Fruit fly (Drosophila melanogaster) whole organism, prepupa: ENCODE data around the gene Trs20.

Experiments
- Blimp-1 ChIP-seq: fragments of 200-800 bp; sonication (Bioruptor generic); optimal IDR thresholded peaks from 3 replicates; lab custom pipeline; 2017; ENCODE audit warnings: missing biosample characterization, missing genetic modification characterization, mild to moderate bottlenecking, moderate library complexity, missing genetic modification reagents
- CG1621 ChIP-seq: fragments of 200-800 bp; sonication (Bioruptor generic); optimal IDR thresholded peaks from 3 replicates; lab custom pipeline; 2018; ENCODE audit warnings: missing biosample characterization, mild to moderate bottlenecking, missing genetic modification characterization
- CG32006 ChIP-seq: fragments of 200-800 bp; sonication (Bioruptor generic); optimal IDR thresholded peaks from 3 replicates; lab custom pipeline; 2017; ENCODE audit warnings: missing biosample characterization, mild to moderate bottlenecking, missing genetic modification characterization
- CG6276 ChIP-seq: fragments of 200-800 bp; sonication (Bioruptor generic); optimal IDR thresholded peaks from 2 replicates; lab custom pipeline; 2017; ENCODE audit warnings: missing biosample characterization, mild to moderate bottlenecking, missing genetic modification characterization
- CG6808 ChIP-seq: fragments of 200-800 bp; sonication (Bioruptor generic); optimal IDR thresholded peaks from 3 replicates; lab custom pipeline; 2017; ENCODE audit warnings: missing biosample characterization, missing genetic modification characterization, mild to moderate bottlenecking, moderate library complexity, missing genetic modification reagents
- CG8119 ChIP-seq: fragments of 200-800 bp; sonication (Bioruptor generic); IDR thresholded peaks from 3 replicates; pipeline ENCODE4 v1.3.6; 2022; ENCODE audit warnings: missing biosample characterization, missing genetic modification characterization
- CG8632 ChIP-seq: fragments of 200-800 bp; sonication (Bioruptor generic); optimal IDR thresholded peaks from 3 replicates; lab custom pipeline; 2016; ENCODE audit warnings: missing biosample characterization, missing genetic modification characterization
- Hr4 ChIP-seq: fragments of 200-800 bp; sonication (Bioruptor generic); optimal IDR thresholded peaks from 3 replicates; lab custom pipeline; 2016; ENCODE audit warnings: missing biosample characterization, missing genetic modification characterization
- dsx ChIP-seq: fragments of 200-800 bp; optimal IDR thresholded peaks from 3 replicates; lab custom pipeline; 2019; ENCODE audit warnings: missing biosample characterization, mild to moderate bottlenecking, missing genetic modification characterization, moderate library complexity; ENCODE audit not compliant: poor library complexity, severe bottlenecking
- fkh ChIP-seq: fragments of 200-800 bp; sonication (Bioruptor generic); optimal IDR thresholded peaks from 3 replicates; lab custom pipeline; 2017; ENCODE audit warnings: missing biosample characterization, mild to moderate bottlenecking, missing genetic modification characterization, moderate library complexity
- net ChIP-seq: fragments of 200-800 bp; sonication (Bioruptor generic); optimal IDR thresholded peaks from 3 replicates; lab custom pipeline; 2016; ENCODE audit warnings: missing biosample characterization, missing genetic modification characterization

DNA sequence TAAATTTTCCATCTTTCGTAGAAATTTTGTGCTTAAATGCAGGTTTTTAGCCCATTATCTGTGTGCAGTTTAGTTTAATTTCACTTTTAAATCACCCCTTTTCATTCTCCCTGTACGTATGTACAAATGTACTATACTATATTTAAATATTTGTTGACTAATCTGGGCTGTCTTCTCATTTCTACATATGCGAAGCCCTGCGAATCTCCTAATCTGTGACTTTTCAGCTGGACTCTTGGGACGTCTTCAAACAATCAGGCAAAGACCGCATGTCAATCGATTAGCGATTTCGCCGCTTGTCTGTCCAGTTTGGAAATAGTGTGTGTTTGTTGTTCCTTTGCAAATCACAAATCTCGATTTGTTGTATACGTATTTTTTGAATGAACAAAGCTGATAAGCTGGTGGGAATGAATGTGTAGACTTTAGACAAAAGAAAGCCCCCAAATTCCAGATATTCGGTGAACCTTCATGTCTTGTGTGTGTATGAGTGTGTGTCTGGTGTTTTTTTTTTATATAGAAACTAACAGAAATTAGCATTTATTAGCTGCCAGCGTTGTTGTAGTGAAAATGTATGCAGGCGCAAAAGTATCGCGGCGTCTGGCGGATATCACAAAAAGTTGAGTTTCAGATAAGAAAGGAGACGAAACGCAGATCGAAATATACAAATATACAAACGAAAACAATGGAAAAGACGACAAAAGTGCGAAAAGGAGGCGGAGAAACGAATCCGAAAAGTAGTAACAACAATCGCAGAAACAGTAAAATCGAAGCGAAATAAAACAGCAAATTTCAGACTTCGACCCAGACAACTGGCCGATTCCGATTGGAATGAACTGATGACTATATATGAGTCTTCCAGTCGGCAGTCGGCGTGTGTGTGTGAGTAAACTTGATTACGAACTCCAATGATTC, 28.0 kb upstream of the Trs20 start:
- TF ChIP-seq net (GFP tag; lab: Kevin White, UChicago) (no peak), CG32006 (GFP tag; lab: Kevin White, UChicago) (no peak), Hr4 (GFP tag; lab: Kevin White, UChicago) (no peak), dsx (no peak), CG6276 (GFP tag; lab: Kevin White, UChicago) (no peak), CG8632 (GFP tag; lab: Kevin White, UChicago) (no peak), CG6808 (GFP tag; lab: Kevin White, UChicago) (peak; percentile 11), CG8119 (GFP tag; lab: Robert Waterston, UW) (no peak), fkh (GFP tag; lab: Kevin White, UChicago) (no peak), Blimp-1 (GFP tag; lab: Kevin White, UChicago) (no peak), CG1621 (tag; lab: Kevin White, UChicago) (no peak)
